Worm (Caenorhabditis elegans): ENCODE data around the gene kap-1.

- TF ChIP-seq pqm-1 (tag; optimal IDR thresholded peaks at IDR 0.05), result no peak
- no peak for TF ChIP-seq unc-3 (GFP tag; conservative IDR thresholded peaks at IDR 0.05)
- no peak for TF ChIP-seq unc-3 (tag; optimal IDR thresholded peaks at IDR 0.05)
Observed at ce11 chrIII:7358627-7359026, 20.0 kb downstream of the kap-1 start.

All from whole organism, late embryonic.